Worm (Caenorhabditis elegans) whole organism, young adult: ENCODE data around the gene Y38A10A.7.
"Not testable (repeated sequence)": the region's sequence is repeated elsewhere in the genome, so short reads cannot be mapped to it uniquely, and the experiment has no call there.

Experiments
- B0019.2 ChIP-seq: fragments of 200-800 bp; sonication (Bioruptor generic); conservative IDR thresholded peaks from 2 replicates; pipeline ENCODE4 v1.3.6; 2022; ENCODE audit warnings: missing genetic modification reagents, missing genetic modification characterization, missing compliant biosample characterization
- attf-5 ChIP-seq: fragments of 200-800 bp; sonication (Bioruptor generic); optimal IDR thresholded peaks from 2 replicates; lab custom pipeline; 2018; ENCODE audit warnings: mild to moderate bottlenecking, missing genetic modification characterization, missing compliant biosample characterization
- cebp-2 ChIP-seq: fragments of 200-800 bp; sonication (Bioruptor generic); IDR thresholded peaks from 2 replicates; pipeline ENCODE4 v1.3.6; 2022; ENCODE audit warnings: missing genetic modification characterization, missing compliant biosample characterization
- dpl-1 ChIP-seq: fragments of 150-350 bp; optimal IDR thresholded peaks from 2 replicates; lab custom pipeline; 2014; ENCODE audit warnings: missing biosample characterization, missing genetic modification reagents, missing genetic modification characterization
- him-1 ChIP-seq: sonication (generic microtip); optimal IDR thresholded peaks from 2 replicates; lab custom pipeline; 2016; ENCODE audit warnings: missing genotype, missing genetic modification reagents, missing genetic modification characterization, missing compliant biosample characterization
- hsf-1 ChIP-seq: fragments of 200-800 bp; sonication (Bioruptor generic); IDR thresholded peaks from 2 replicates; pipeline ENCODE4 v1.3.6; 2022; ENCODE audit warnings: missing genetic modification reagents, missing genetic modification characterization, missing compliant biosample characterization
- sea-2 ChIP-seq: fragments of 200-800 bp; sonication (Bioruptor generic); IDR thresholded peaks from 2 replicates; pipeline ENCODE4 v1.3.6; 2022; ENCODE audit warnings: missing genetic modification characterization, missing compliant biosample characterization
- snpc-1.3 ChIP-seq: sonication (generic microtip); optimal IDR thresholded peaks from 2 replicates; lab custom pipeline; 2017; ENCODE audit warnings: missing genetic modification characterization, mild to moderate bottlenecking, missing compliant biosample characterization, antibody characterized with exemption, moderate library complexity, missing genotype, missing genetic modification reagents; ENCODE audit not compliant: insufficient read depth
- unc-62 ChIP-seq: fragments of 150-350 bp; optimal IDR thresholded peaks from 2 replicates; lab custom pipeline; 2014; ENCODE audit warnings: missing biosample characterization, missing genetic modification reagents, missing genetic modification characterization

DNA sequence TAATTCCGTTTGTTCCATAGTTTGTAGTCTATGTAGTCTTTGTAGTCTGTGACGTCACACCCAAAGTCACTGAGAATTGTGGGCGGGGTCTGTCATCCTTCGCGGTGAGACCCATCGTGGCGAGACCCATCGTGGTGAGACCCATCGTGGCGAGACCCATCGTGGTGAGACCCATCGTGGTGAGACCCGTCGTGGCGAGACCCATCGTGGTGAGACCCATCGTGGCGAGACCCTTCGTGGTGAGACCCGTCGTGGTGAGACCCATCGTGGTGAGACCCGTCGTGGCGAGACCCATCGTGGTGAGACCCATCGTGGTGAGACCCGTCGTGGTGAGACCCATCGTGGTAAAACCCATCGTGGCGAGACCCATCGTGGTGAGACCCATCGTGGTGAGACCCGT is 24.4 kb upstream of the Y38A10A.7 start:
- TF ChIP-seq him-1 (tag; lab: Kevin White, UChicago); sea-2; hsf-1 (GFP tag; lab: Robert Waterston, UW); B0019.2 (GFP tag; lab: Robert Waterston, UW); dpl-1; unc-62; cebp-2; snpc-1.3; attf-5 (GFP tag; lab: Kevin White, UChicago): not testable (repeated sequence)
